Fruit fly (Drosophila melanogaster): ENCODE results near the gene CG13919.

CG13919 gene

dm6 chr3L:1629064-1629777 lies 16.0 kb upstream of the CG13919 start, which contains the start of gene GC (continued):
- no peak for TF ChIP-seq gsb-n (tag; optimal IDR thresholded peaks at IDR 0.05)
- no peak for TF ChIP-seq Rx (GFP tag; IDR thresholded peaks at IDR 0.05)
- TF ChIP-seq mam (GFP tag; optimal IDR thresholded peaks at IDR 0.05), result no peak
- no peak for TF ChIP-seq CG14667 (GFP tag; IDR thresholded peaks at IDR 0.05)
- no peak for TF ChIP-seq tin (GFP tag; optimal IDR thresholded peaks at IDR 0.05)
- no peak for TF ChIP-seq ro (GFP tag; IDR thresholded peaks at IDR 0.05)
- TF ChIP-seq Camta (GFP tag; optimal IDR thresholded peaks at IDR 0.05), result no peak
- TF ChIP-seq CG12769 (tag; optimal IDR thresholded peaks at IDR 0.05), result no peak
- TF ChIP-seq Atf-2 (GFP tag; optimal IDR thresholded peaks at IDR 0.05), result no peak
- no peak for TF ChIP-seq ham (GFP tag; IDR thresholded peaks at IDR 0.05)
- no peak for TF ChIP-seq salm (tag; optimal IDR thresholded peaks at IDR 0.05)
- no peak for TF ChIP-seq CG6254 (GFP tag; optimal IDR thresholded peaks at IDR 0.05)
- TF ChIP-seq CG10543 (GFP tag; optimal IDR thresholded peaks at IDR 0.05), result no peak
- no peak for TF ChIP-seq CG8388 (GFP tag; optimal IDR thresholded peaks at IDR 0.05)
- no peak for TF ChIP-seq Neu2 (GFP tag; optimal IDR thresholded peaks at IDR 0.05; ENCODE audit: borderline replicate concordance)
- TF ChIP-seq CG17829 (tag; optimal IDR thresholded peaks at IDR 0.05), result no peak
- no peak for TF ChIP-seq gcm (GFP tag; optimal IDR thresholded peaks at IDR 0.05)
- no peak for TF ChIP-seq br (optimal IDR thresholded peaks at IDR 0.05)
- no peak for TF ChIP-seq bowl (GFP tag; IDR thresholded peaks at IDR 0.05)
- TF ChIP-seq CG3995 (GFP tag; optimal IDR thresholded peaks at IDR 0.05), result no peak
- peak; percentile 49 for TF ChIP-seq Hmr (GFP tag; optimal IDR thresholded peaks at IDR 0.05)
- TF ChIP-seq Drgx (GFP tag; IDR thresholded peaks at IDR 0.05), result no peak
- no peak for TF ChIP-seq lov (optimal IDR thresholded peaks at IDR 0.05)
- no peak for TF ChIP-seq lov (GFP tag; IDR thresholded peaks at IDR 0.05)
- no peak for TF ChIP-seq Dip2 (GFP tag; IDR thresholded peaks at IDR 0.05)
- TF ChIP-seq CG12155 (GFP tag; optimal IDR thresholded peaks at IDR 0.05), result no peak
- TF ChIP-seq Kr (GFP tag; optimal IDR thresholded peaks at IDR 0.05), result no peak
- TF ChIP-seq cato (GFP tag; optimal IDR thresholded peaks at IDR 0.05; ENCODE audit: borderline replicate concordance), result no peak
- TF ChIP-seq CG9609 (GFP tag; optimal IDR thresholded peaks at IDR 0.05), result no peak
- TF ChIP-seq sens-2 (GFP tag; IDR thresholded peaks at IDR 0.05), result no peak
- TF ChIP-seq H2.0 (GFP tag; IDR thresholded peaks at IDR 0.05), result no peak
- TF ChIP-seq hkb (optimal IDR thresholded peaks at IDR 0.05), result no peak
- TF ChIP-seq hkb (GFP tag; IDR thresholded peaks at IDR 0.05), result no peak
- TF ChIP-seq CHES-1-like (GFP tag; optimal IDR thresholded peaks at IDR 0.05), result no peak
- no peak for TF ChIP-seq sr (GFP tag; IDR thresholded peaks at IDR 0.05)
- TF ChIP-seq CG12219 (GFP tag; optimal IDR thresholded peaks at IDR 0.05), result no peak
- peak; percentile 27; the same call in 1 of the 2 replicates for TF ChIP-seq E2f2 (GFP tag; IDR thresholded peaks at IDR 0.05)
- TF ChIP-seq Hr51 (GFP tag; optimal IDR thresholded peaks at IDR 0.05), result peak in 1 of 2 experiments; percentile 15
- TF ChIP-seq abd-A (tag; optimal IDR thresholded peaks at IDR 0.05), result no peak
- TF ChIP-seq CG4424 (GFP tag; optimal IDR thresholded peaks at IDR 0.05), result no peak
- no peak for TF ChIP-seq dysf (GFP tag; IDR thresholded peaks at IDR 0.05)
- TF ChIP-seq Spps (tag; optimal IDR thresholded peaks at IDR 0.05), result no peak
- no peak for TF ChIP-seq Chrac-16 (GFP tag; optimal IDR thresholded peaks at IDR 0.05)
- peak; percentile 30; the same call in 1 of the 2 replicates for TF ChIP-seq sisA (GFP tag; IDR thresholded peaks at IDR 0.05)
- TF ChIP-seq CG10565 (GFP tag; optimal IDR thresholded peaks at IDR 0.05), result no peak
- TF ChIP-seq CG9215 (GFP tag; IDR thresholded peaks at IDR 0.05), result no peak
- peak; percentile 46; the same call in 1 of the 2 replicates for TF ChIP-seq vvl (GFP tag; IDR thresholded peaks at IDR 0.05)
- no peak for TF ChIP-seq gfzf (GFP tag; optimal IDR thresholded peaks at IDR 0.05)
- no peak for TF ChIP-seq Lpt (GFP tag; optimal IDR thresholded peaks at IDR 0.05)
- no peak for TF ChIP-seq fd64A (GFP tag; optimal IDR thresholded peaks at IDR 0.05)
- TF ChIP-seq Bgb (GFP tag; IDR thresholded peaks at IDR 0.05; ENCODE audit: partially characterized antibody), result peak; percentile 37; the same call in 1 of the 2 replicates
- TF ChIP-seq chm (GFP tag; IDR thresholded peaks at IDR 0.05), result no peak
